Worm (Caenorhabditis elegans): ENCODE data around the gene Y51A2D.13.

- TF ChIP-seq med-1 (GFP tag; optimal IDR thresholded peaks at IDR 0.05; ENCODE audit: insufficient read depth) = no peak
- no peak for TF ChIP-seq flt-1 (GFP tag; IDR thresholded peaks at IDR 0.05)
- TF ChIP-seq ztf-23 (GFP tag; IDR thresholded peaks at IDR 0.05) = no peak
- TF ChIP-seq ref-1 (GFP tag; conservative IDR thresholded peaks at IDR 0.05) = no peak
- no peak for TF ChIP-seq ztf-29 (GFP tag; IDR thresholded peaks at IDR 0.05)
Observed at ce11 chrV:18560188-18560587, 19.4 kb downstream of the Y51A2D.13 start, which contains the start of gene ttr-26.

Measured in whole organism, midembryonic.